Fruit fly (Drosophila melanogaster): ENCODE measurements around the gene CG7551.

Gene CG7551

dm6 chr3L:11444169-11444568 lies 14.1 kb upstream of the CG7551 start:
- no peak for TF ChIP-seq dsf (GFP tag; optimal IDR thresholded peaks at IDR 0.05; ENCODE audit: borderline replicate concordance)
- no peak for TF ChIP-seq br (GFP tag; optimal IDR thresholded peaks at IDR 0.05)
- TF ChIP-seq usp (GFP tag; optimal IDR thresholded peaks at IDR 0.05), result no peak
- TF ChIP-seq sage (GFP tag; optimal IDR thresholded peaks at IDR 0.05), result no peak
- TF ChIP-seq HLH106 (tag; optimal IDR thresholded peaks at IDR 0.05), result no peak
- TF ChIP-seq rgr (GFP tag; optimal IDR thresholded peaks at IDR 0.05), result no peak
- TF ChIP-seq dl (GFP tag; optimal IDR thresholded peaks at IDR 0.05; ENCODE audit: insufficient read depth in 1 of 2, partially characterized antibody in 2 of 2), result no peak

- TF ChIP-seq GATAd (GFP tag; optimal IDR thresholded peaks at IDR 0.05), result no peak
- TF ChIP-seq rgr (GFP tag; optimal IDR thresholded peaks at IDR 0.05), result no peak
- no peak for TF ChIP-seq CG9705 (GFP tag; optimal IDR thresholded peaks at IDR 0.05)
- TF ChIP-seq CrebA (GFP tag; optimal IDR thresholded peaks at IDR 0.05; ENCODE audit: borderline replicate concordance), result no peak
- TF ChIP-seq lola (GFP tag; optimal IDR thresholded peaks at IDR 0.05), result no peak
- TF ChIP-seq Hr83 (GFP tag; optimal IDR thresholded peaks at IDR 0.05; ENCODE audit: poor library complexity, severe bottlenecking), result no peak
- TF ChIP-seq ey (GFP tag; optimal IDR thresholded peaks at IDR 0.05), result no peak
- TF ChIP-seq pan (optimal IDR thresholded peaks at IDR 0.05), result no peak
- no peak for TF ChIP-seq Hr78 (GFP tag; optimal IDR thresholded peaks at IDR 0.05)
- no peak for TF ChIP-seq h (GFP tag; optimal IDR thresholded peaks at IDR 0.05)
- no peak for TF ChIP-seq Sp1 (GFP tag; optimal IDR thresholded peaks at IDR 0.05)
- TF ChIP-seq Jra (GFP tag; optimal IDR thresholded peaks at IDR 0.05), result no peak
Measured at dm6 chr3L:11444861-11445260, 13.4 kb upstream of the CG7551 start, which contains the start of gene CG7557. Gene CG7557 (plus strand): TSS chr3L:11445161.

dm6 chr3L:11447022-11447728 lies 11.1 kb upstream of the CG7551 start:
- TF ChIP-seq woc (GFP tag; optimal IDR thresholded peaks at IDR 0.05) (peak; percentile 52), CG9705 (GFP tag; optimal IDR thresholded peaks at IDR 0.05) (peak; percentile 12), sv (GFP tag; optimal IDR thresholded peaks at IDR 0.05) (no peak), ey (GFP tag; optimal IDR thresholded peaks at IDR 0.05) (peak; percentile 44), GATAd (GFP tag; optimal IDR thresholded peaks at IDR 0.05) (no peak), foxo (GFP tag; optimal IDR thresholded peaks at IDR 0.05) (peak in 1 of 2 experiments; percentile 53), fru (GFP tag; optimal IDR thresholded peaks at IDR 0.05) (peak; percentile 77), tai (GFP tag; optimal IDR thresholded peaks at IDR 0.05) (no peak), rgr (GFP tag; optimal IDR thresholded peaks at IDR 0.05) (peak; percentile 24), dmrt93B (GFP tag; optimal IDR thresholded peaks at IDR 0.05) (peak; percentile 2), br (GFP tag; optimal IDR thresholded peaks at IDR 0.05) (peak; percentile 66), Hnf4 (GFP tag; optimal IDR thresholded peaks at IDR 0.05) (peak; percentile 20), Sp1 (GFP tag; optimal IDR thresholded peaks at IDR 0.05) (peak; percentile 35), HLH106 (tag; optimal IDR thresholded peaks at IDR 0.05) (peak; percentile 71), h (GFP tag; optimal IDR thresholded peaks at IDR 0.05) (peak; percentile 72), pan (optimal IDR thresholded peaks at IDR 0.05) (no peak), Abd-B (GFP tag; optimal IDR thresholded peaks at IDR 0.05) (no peak), OdsH (GFP tag; optimal IDR thresholded peaks at IDR 0.05) (peak; percentile 6)

- TF ChIP-seq h (GFP tag; optimal IDR thresholded peaks at IDR 0.05) (no peak), CG32264 (GFP tag; optimal IDR thresholded peaks at IDR 0.05) (no peak), br (GFP tag; optimal IDR thresholded peaks at IDR 0.05) (no peak), Dif (GFP tag; optimal IDR thresholded peaks at IDR 0.05; ENCODE audit: partially characterized antibody) (no peak), usp (GFP tag; optimal IDR thresholded peaks at IDR 0.05) (no peak), CG9705 (GFP tag; optimal IDR thresholded peaks at IDR 0.05) (no peak), jim (GFP tag; optimal IDR thresholded peaks at IDR 0.05) (no peak), sage (GFP tag; optimal IDR thresholded peaks at IDR 0.05) (no peak), brk (GFP tag; optimal IDR thresholded peaks at IDR 0.05) (no peak), foxo (GFP tag; optimal IDR thresholded peaks at IDR 0.05) (no peak), CrebA (GFP tag; optimal IDR thresholded peaks at IDR 0.05; ENCODE audit: borderline replicate concordance) (no peak), dl (GFP tag; optimal IDR thresholded peaks at IDR 0.05; ENCODE audit: insufficient read depth in 1 of 2, partially characterized antibody in 2 of 2) (no peak)
Measured at dm6 chr3L:11448349-11448748, 9.9 kb upstream of the CG7551 start.

Measured in whole organism, wandering third instar larva.